Worm (Caenorhabditis elegans) whole organism, L4 larva: ENCODE data around the gene clh-1.

Experiments used
- Y75B8A.6 ChIP-seq: fragments of 200-800 bp; sonication (Bioruptor generic); IDR thresholded peaks from 2 replicates; pipeline ENCODE4 v1.3.6; 2022; ENCODE audit warnings: missing genetic modification reagents, missing genetic modification characterization, missing compliant biosample characterization
- ceh-20 ChIP-seq: fragments of 200-800 bp; sonication (Bioruptor generic); IDR thresholded peaks from 2 replicates; pipeline ENCODE4 v1.3.6; 2022; ENCODE audit warnings: missing genetic modification reagents, missing genetic modification characterization, missing compliant biosample characterization
- ceh-28 ChIP-seq: fragments of 150-350 bp; optimal IDR thresholded peaks from 2 replicates; lab custom pipeline; 2014; ENCODE audit warnings: missing biosample characterization, missing genetic modification reagents, missing genetic modification characterization
- fos-1 ChIP-seq: fragments of 150-350 bp; optimal IDR thresholded peaks from 2 replicates; lab custom pipeline; 2014; ENCODE audit warnings: missing biosample characterization, missing genetic modification characterization
- hlh-11 ChIP-seq: fragments of 200-800 bp; sonication (Bioruptor generic); optimal IDR thresholded peaks from 2 replicates; lab custom pipeline; 2018; ENCODE audit warnings: mild to moderate bottlenecking, missing genetic modification characterization, missing compliant biosample characterization
- lin-13 ChIP-seq: fragments of 150-350 bp; optimal IDR thresholded peaks from 2 replicates; lab custom pipeline; 2014; ENCODE audit warnings: missing biosample characterization, missing genetic modification reagents, missing genetic modification characterization
- lin-15B ChIP-seq: fragments of 150-350 bp; sonication (generic microtip); optimal IDR thresholded peaks from 3 replicates; lab custom pipeline; 2014; ENCODE audit warnings: missing biosample characterization, missing genetic modification characterization
- lin-29 ChIP-seq: fragments of 200-800 bp; sonication (Bioruptor generic); IDR thresholded peaks from 2 replicates; pipeline ENCODE4 v1.3.6; 2022; ENCODE audit warnings: missing genetic modification reagents, missing genetic modification characterization, missing compliant biosample characterization
- nhr-11 ChIP-seq: fragments of 150-350 bp; optimal IDR thresholded peaks from 2 replicates; lab custom pipeline; 2014; ENCODE audit warnings: missing biosample characterization, missing genetic modification characterization
- nhr-48 ChIP-seq: sonication (generic microtip); optimal IDR thresholded peaks from 2 replicates; lab custom pipeline; 2016; ENCODE audit warnings: mild to moderate bottlenecking, missing genetic modification characterization, missing compliant biosample characterization
- nhr-77 ChIP-seq: fragments of 150-350 bp; optimal IDR thresholded peaks from 2 replicates; lab custom pipeline; 2014; ENCODE audit warnings: missing biosample characterization, missing genetic modification characterization
- unc-62 ChIP-seq, 3 experiments: fragments of 150-350 bp in 1 of 3; sonication (generic microtip); optimal IDR thresholded peaks in 2 of 3; peaks in 1 of 3; 1 replicate in 1 of 3; 2 replicates in 2 of 3; lab custom pipeline; 2014 to 2017; ENCODE audit warnings: missing biosample characterization in 3 of 3, missing genetic modification characterization in 3 of 3, missing genetic modification reagents in 3 of 3, missing genotype in 1 of 3
- zfp-3 ChIP-seq: fragments of 200-800 bp; sonication (Bioruptor generic); conservative IDR thresholded peaks from 2 replicates; pipeline ENCODE4 v1.3.6; 2022; ENCODE audit warnings: missing genetic modification reagents, missing genetic modification characterization, missing compliant biosample characterization
- ztf-11 ChIP-seq: fragments of 150-350 bp; optimal IDR thresholded peaks from 2 replicates; lab custom pipeline; 2014; ENCODE audit warnings: missing biosample characterization, missing genetic modification characterization

DNA sequence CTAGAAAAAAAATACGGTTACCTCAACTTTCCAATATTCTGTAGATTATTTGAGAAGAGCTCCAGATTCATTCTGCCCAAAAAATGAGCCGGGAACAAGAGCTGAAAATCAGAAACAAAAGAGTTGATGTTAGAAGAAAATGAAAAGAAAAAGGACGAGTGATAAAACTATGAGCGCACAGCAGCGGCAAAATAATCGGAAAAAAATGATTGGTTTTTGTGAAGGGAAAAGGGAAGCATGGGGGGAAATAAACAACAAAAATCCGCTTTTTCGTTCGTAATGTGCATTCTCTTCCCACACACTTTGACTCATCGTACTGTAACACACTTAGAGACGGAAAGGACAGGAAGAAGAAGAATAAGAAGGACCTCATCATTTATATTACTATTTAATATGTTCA lies 37.1 kb upstream of the clh-1 start, which contains the start of gene ZK930.2:
- no peak for TF ChIP-seq lin-15B (tag; lab: Kevin White, UChicago)
- TF ChIP-seq hlh-11 (tag; lab: Kevin White, UChicago): no peak
- no peak for TF ChIP-seq fos-1
- TF ChIP-seq nhr-11 (tag; lab: Kevin White, UChicago): no peak
- TF ChIP-seq Y75B8A.6 (GFP tag; lab: Robert Waterston, UW): no peak
- no peak for TF ChIP-seq nhr-48 (tag; lab: Kevin White, UChicago)
- TF ChIP-seq unc-62 (GFP tag; optimal IDR thresholded peaks at IDR 0.05 in 1 of 2; lab: Kevin White, UChicago): no peak
- TF ChIP-seq unc-62 (tag; optimal IDR thresholded peaks at IDR 0.05; lab: Kevin White, UChicago): no peak
- no peak for TF ChIP-seq lin-29 (GFP tag; lab: Robert Waterston, UW)
- TF ChIP-seq ztf-11: no peak
- no peak for TF ChIP-seq ceh-20 (GFP tag; lab: Robert Waterston, UW)
- no peak for TF ChIP-seq lin-13
- TF ChIP-seq ceh-28 (tag; lab: Kevin White, UChicago): no peak
- no peak for TF ChIP-seq zfp-3 (GFP tag; lab: Robert Waterston, UW)
- TF ChIP-seq nhr-77: no peak
